Worm (Caenorhabditis elegans) whole organism, L3 larva: ENCODE measurements around the gene swd-2.1.
A peak's percentile ranks its signal among the peaks of the same experiment; 100 is the strongest.

Experiments used
- R02D3.7 ChIP-seq: fragments of 150-350 bp; optimal IDR thresholded peaks from 2 replicates; lab custom pipeline; 2014; ENCODE audit warnings: missing biosample characterization, missing genetic modification characterization
- ZK546.5 ChIP-seq: sonication (generic microtip); optimal IDR thresholded peaks from 2 replicates; lab custom pipeline; 2017; ENCODE audit warnings: missing biosample characterization, missing genetic modification characterization
- aly-2 ChIP-seq: fragments of 150-350 bp; optimal IDR thresholded peaks from 2 replicates; lab custom pipeline; 2014; ENCODE audit warnings: missing biosample characterization, missing genetic modification characterization
- ama-1 ChIP-seq: fragments of 150-350 bp; optimal IDR thresholded peaks from 2 replicates; lab custom pipeline; 2018
- ceh-28 ChIP-seq: fragments of 150-350 bp; optimal IDR thresholded peaks from 2 replicates; lab custom pipeline; 2014; ENCODE audit warnings: missing biosample characterization, missing genetic modification reagents, missing genetic modification characterization
- ceh-82 ChIP-seq: fragments of 150-350 bp; optimal IDR thresholded peaks from 2 replicates; lab custom pipeline; 2014; ENCODE audit warnings: missing biosample characterization, missing genetic modification characterization
- ceh-9 ChIP-seq: sonication (generic microtip); optimal IDR thresholded peaks from 2 replicates; lab custom pipeline; 2018; ENCODE audit warnings: missing biosample characterization, missing genetic modification characterization
- daf-12 ChIP-seq: fragments of 150-350 bp; optimal IDR thresholded peaks from 2 replicates; lab custom pipeline; 2014; ENCODE audit warnings: missing biosample characterization, missing genetic modification reagents, missing genetic modification characterization
- egl-5 ChIP-seq: fragments of 150-350 bp; optimal IDR thresholded peaks from 2 replicates; lab custom pipeline; 2017; ENCODE audit warnings: missing biosample characterization, missing genetic modification reagents, missing genetic modification characterization, inconsistent platforms
- elt-1 ChIP-seq: fragments of 150-350 bp; optimal IDR thresholded peaks from 2 replicates; lab custom pipeline; 2014; ENCODE audit warnings: missing biosample characterization, missing genetic modification characterization
- elt-2 ChIP-seq: sonication (generic microtip); optimal IDR thresholded peaks from 2 replicates; lab custom pipeline; 2016; ENCODE audit warnings: missing genetic modification reagents, mild to moderate bottlenecking, missing genetic modification characterization, missing compliant biosample characterization
- elt-3 ChIP-seq, 3 experiments: fragments of 150-350 bp in 1 of 3; sonication (generic microtip) in 2 of 3; optimal IDR thresholded peaks; 2 replicates in 2 of 3; 4 replicates in 1 of 3; lab custom pipeline; 2014 to 2017; ENCODE audit warnings: missing biosample characterization in 3 of 3, missing genetic modification characterization in 3 of 3
- fkh-10 ChIP-seq: sonication (generic microtip); optimal IDR thresholded peaks from 2 replicates; lab custom pipeline; 2017; ENCODE audit warnings: missing biosample characterization, missing genetic modification reagents, missing genetic modification characterization
- fos-1 ChIP-seq: fragments of 150-350 bp; optimal IDR thresholded peaks from 2 replicates; lab custom pipeline; 2014; ENCODE audit warnings: missing biosample characterization, missing genetic modification characterization
- hmg-11 ChIP-seq: sonication (generic microtip); optimal IDR thresholded peaks from 2 replicates; lab custom pipeline; 2016; ENCODE audit warnings: missing genetic modification characterization, missing compliant biosample characterization
- jun-1 ChIP-seq: fragments of 150-350 bp; optimal IDR thresholded peaks from 2 replicates; lab custom pipeline; 2014; ENCODE audit warnings: missing biosample characterization, missing genetic modification reagents, missing genetic modification characterization
- lin-15B ChIP-seq: fragments of 150-350 bp; optimal IDR thresholded peaks from 2 replicates; lab custom pipeline; 2014; ENCODE audit warnings: missing biosample characterization, missing genetic modification characterization
- lin-39 ChIP-seq: fragments of 150-350 bp; optimal IDR thresholded peaks from 2 replicates; lab custom pipeline; 2018; ENCODE audit warnings: missing biosample characterization, missing genetic modification reagents, missing genetic modification characterization
- lsy-12 ChIP-seq: sonication (generic microtip); optimal IDR thresholded peaks from 2 replicates; lab custom pipeline; 2016; ENCODE audit warnings: mild to moderate bottlenecking, missing genetic modification characterization, missing compliant biosample characterization
- nfya-1 ChIP-seq: sonication (generic microtip); optimal IDR thresholded peaks from 2 replicates; lab custom pipeline; 2017; ENCODE audit warnings: missing genetic modification characterization, mild to moderate bottlenecking, missing compliant biosample characterization, antibody characterized with exemption, moderate library complexity; ENCODE audit not compliant: insufficient read depth
- nhr-11 ChIP-seq: fragments of 150-350 bp; optimal IDR thresholded peaks from 2 replicates; lab custom pipeline; 2014; ENCODE audit warnings: missing biosample characterization, missing genetic modification characterization
- nhr-12 ChIP-seq: fragments of 150-350 bp; optimal IDR thresholded peaks from 2 replicates; lab custom pipeline; 2014; ENCODE audit warnings: missing biosample characterization, missing genetic modification characterization
- nhr-23 ChIP-seq: fragments of 150-350 bp; optimal IDR thresholded peaks from 2 replicates; lab custom pipeline; 2014; ENCODE audit warnings: missing biosample characterization, missing genetic modification reagents, missing genetic modification characterization
- nhr-28 ChIP-seq: fragments of 150-350 bp; optimal IDR thresholded peaks from 2 replicates; lab custom pipeline; 2014; ENCODE audit warnings: missing biosample characterization, missing genetic modification characterization
- nhr-43 ChIP-seq: sonication (generic microtip); optimal IDR thresholded peaks from 2 replicates; lab custom pipeline; 2016; ENCODE audit warnings: mild to moderate bottlenecking, missing genetic modification characterization, missing compliant biosample characterization; ENCODE audit not compliant: poor library complexity, severe bottlenecking
- nhr-67 ChIP-seq: fragments of 150-350 bp; optimal IDR thresholded peaks from 2 replicates; lab custom pipeline; 2014; ENCODE audit warnings: missing biosample characterization, missing genetic modification characterization
- nhr-76 ChIP-seq: fragments of 150-350 bp; sonication (generic microtip); optimal IDR thresholded peaks from 5 replicates; lab custom pipeline; 2014; ENCODE audit warnings: missing biosample characterization, missing genetic modification characterization
- pha-4 ChIP-seq: fragments of 150-350 bp; optimal IDR thresholded peaks from 2 replicates; lab custom pipeline; 2014; ENCODE audit warnings: missing biosample characterization, missing genetic modification reagents, missing genetic modification characterization
- pqm-1 ChIP-seq: fragments of 150-350 bp; optimal IDR thresholded peaks from 2 replicates; lab custom pipeline; 2017; ENCODE audit warnings: missing biosample characterization, missing genetic modification characterization, inconsistent platforms
- tbx-2 ChIP-seq: sonication (generic microtip); optimal IDR thresholded peaks from 2 replicates; lab custom pipeline; 2016; ENCODE audit warnings: mild to moderate bottlenecking, missing genetic modification characterization, missing compliant biosample characterization
- unc-62 ChIP-seq: fragments of 150-350 bp; sonication (generic microtip); optimal IDR thresholded peaks from 4 replicates; lab custom pipeline; 2014; ENCODE audit warnings: missing biosample characterization, missing genetic modification reagents, missing genetic modification characterization
- zag-1 ChIP-seq: fragments of 150-350 bp; optimal IDR thresholded peaks from 2 replicates; lab custom pipeline; 2014; ENCODE audit warnings: missing biosample characterization, missing genetic modification characterization
- ztf-11 ChIP-seq: fragments of 150-350 bp; optimal IDR thresholded peaks from 2 replicates; lab custom pipeline; 2014; ENCODE audit warnings: missing biosample characterization, missing genetic modification characterization
- ztf-4 ChIP-seq: fragments of 150-350 bp; optimal IDR thresholded peaks from 2 replicates; lab custom pipeline; 2014; ENCODE audit warnings: missing biosample characterization, missing genetic modification characterization

swd-2.1 gene

ce11 chrIV:7775725-7776124, at the start of gene swd-2.1:
Gene swd-2.1, plus strand, starts transcription at chrIV:7776025.
- TF ChIP-seq zag-1 (no peak), elt-1 (no peak), unc-62 (GFP tag; lab: Kevin White, UChicago) (no peak), hmg-11 (no peak), tbx-2 (tag; lab: Kevin White, UChicago) (no peak), fos-1 (tag; lab: Kevin White, UChicago) (no peak), nhr-28 (tag; lab: Kevin White, UChicago) (no peak), ceh-28 (tag; lab: Kevin White, UChicago) (no peak), lsy-12 (tag; lab: Kevin White, UChicago) (no peak), egl-5 (tag; lab: Kevin White, UChicago) (no peak), fkh-10 (GFP tag; lab: Kevin White, UChicago) (no peak), R02D3.7 (tag; lab: Kevin White, UChicago) (no peak), daf-12 (tag; lab: Kevin White, UChicago) (no peak), nhr-76 (no peak), nhr-23 (tag; lab: Kevin White, UChicago) (no peak), aly-2 (no peak), lin-15B (tag; lab: Kevin White, UChicago) (no peak), elt-2 (tag; lab: Kevin White, UChicago) (no peak), elt-3 (tag; optimal IDR thresholded peaks at IDR 0.05; lab: Kevin White, UChicago) (no peak), pha-4 (tag; lab: Kevin White, UChicago) (no peak)

ce11 chrIV:7726325-7726724, 49.5 kb upstream of the swd-2.1 start, which contains the start of gene C50F7.5:
Gene C50F7.5, plus strand, starts transcription at chrIV:7726719.
- TF ChIP-seq lin-39 (tag; lab: Kevin White, UChicago) (no peak), elt-2 (tag; lab: Kevin White, UChicago) (peak; percentile 56), pqm-1 (tag; lab: Kevin White, UChicago) (peak; percentile 8)

ce11 chrIV:7727258-7727657, 48.6 kb upstream of the swd-2.1 start:
- TF ChIP-seq aly-2 (no peak), unc-62 (GFP tag; lab: Kevin White, UChicago) (no peak), egl-5 (tag; lab: Kevin White, UChicago) (no peak), nhr-11 (tag; lab: Kevin White, UChicago) (no peak), ama-1 (no peak), elt-1 (no peak), nfya-1 (tag; lab: Kevin White, UChicago) (no peak), ceh-82 (tag; lab: Kevin White, UChicago) (no peak), jun-1 (tag; lab: Kevin White, UChicago) (no peak), ceh-9 (tag; lab: Kevin White, UChicago) (no peak), ztf-11 (tag; lab: Kevin White, UChicago) (no peak), ZK546.5 (tag; lab: Kevin White, UChicago) (no peak), nhr-12 (tag; lab: Kevin White, UChicago) (no peak), tbx-2 (tag; lab: Kevin White, UChicago) (no peak), ztf-4 (tag; lab: Kevin White, UChicago) (no peak), nhr-43 (tag; lab: Kevin White, UChicago) (no peak), zag-1 (no peak), elt-3 (tag; optimal IDR thresholded peaks at IDR 0.05; lab: Kevin White, UChicago) (no peak)

ce11 chrIV:7728402-7728963, 47.3 kb upstream of the swd-2.1 start, which contains the start of gene sucg-1:
Gene sucg-1, plus strand, starts transcription at chrIV:7728913.
- TF ChIP-seq ceh-82 (tag; lab: Kevin White, UChicago) = no peak
- TF ChIP-seq lin-15B (tag; lab: Kevin White, UChicago) = peak; percentile 14
- no peak for TF ChIP-seq nhr-76

ce11 chrIV:7731960-7732359, 43.9 kb upstream of the swd-2.1 start, which contains the start of the genes C50F7.9 and C50F7.3:
Gene C50F7.9, minus strand, starts transcription at chrIV:7732060.
Gene C50F7.3, plus strand, starts transcription at chrIV:7732329.
- TF ChIP-seq ama-1 = no peak
- TF ChIP-seq elt-1 = no peak
- no peak for TF ChIP-seq lin-39 (tag; lab: Kevin White, UChicago)
- TF ChIP-seq nhr-12 (tag; lab: Kevin White, UChicago) = no peak
- no peak for TF ChIP-seq nhr-67 (tag; lab: Kevin White, UChicago)
- TF ChIP-seq fos-1 (tag; lab: Kevin White, UChicago) = no peak
- TF ChIP-seq ceh-28 (tag; lab: Kevin White, UChicago) = no peak
